Worm (Caenorhabditis elegans) whole organism, L4 larva: Measurements from ENCODE around the gene nas-22.

Experiments
- ceh-20 ChIP-seq: fragments of 200-800 bp; sonication (Bioruptor generic); IDR thresholded peaks from 2 replicates; pipeline ENCODE4 v1.3.6; 2022; ENCODE audit warnings: missing genetic modification reagents, missing genetic modification characterization, missing compliant biosample characterization
- nhr-41 ChIP-seq: fragments of 200-800 bp; sonication (Bioruptor generic); IDR thresholded peaks from 2 replicates; pipeline ENCODE4 v1.3.6; 2022; ENCODE audit warnings: missing genetic modification reagents, missing genetic modification characterization, missing compliant biosample characterization
- nhr-77 ChIP-seq: fragments of 150-350 bp; optimal IDR thresholded peaks from 2 replicates; lab custom pipeline; 2014; ENCODE audit warnings: missing biosample characterization, missing genetic modification characterization
- pha-4 ChIP-seq, 2 experiments: fragments of 150-350 bp in 1 of 2; fragments of 200-800 bp in 1 of 2; sonication (Bioruptor generic) in 1 of 2; IDR thresholded peaks in 1 of 2; optimal IDR thresholded peaks in 1 of 2; 2 replicates each; pipeline versions ENCODE4 v1.3.6 to Lab custom; 2014 to 2022; ENCODE audit warnings: missing genetic modification characterization in 2 of 2, missing genetic modification reagents in 2 of 2, missing biosample characterization in 1 of 2, missing compliant biosample characterization in 1 of 2
- php-3 ChIP-seq: fragments of 200-800 bp; sonication (Bioruptor generic); IDR thresholded peaks from 2 replicates; pipeline ENCODE4 v1.3.6; 2022; ENCODE audit warnings: missing genetic modification reagents, missing genetic modification characterization, missing compliant biosample characterization
- unc-62 ChIP-seq, 3 experiments: fragments of 150-350 bp in 1 of 3; sonication (generic microtip); optimal IDR thresholded peaks in 2 of 3; peaks in 1 of 3; 1 replicate in 1 of 3; 2 replicates in 2 of 3; lab custom pipeline; 2014 to 2017; ENCODE audit warnings: missing biosample characterization in 3 of 3, missing genetic modification characterization in 3 of 3, missing genetic modification reagents in 3 of 3, missing genotype in 1 of 3

ce11 chrV:11497475-11497874, 23.0 kb downstream of the nas-22 start:
- no peak for TF ChIP-seq nhr-41
- no peak for TF ChIP-seq ceh-20
- no peak for TF ChIP-seq php-3 (GFP tag; lab: Robert Waterston, UW)
- no peak for TF ChIP-seq nhr-77 (tag; lab: Kevin White, UChicago)
- no peak for TF ChIP-seq pha-4 (GFP tag; IDR thresholded peaks at IDR 0.05; lab: Robert Waterston, UW)
- no peak for TF ChIP-seq pha-4 (tag; optimal IDR thresholded peaks at IDR 0.05; lab: Kevin White, UChicago)
- TF ChIP-seq unc-62 (GFP tag; optimal IDR thresholded peaks at IDR 0.05 in 1 of 2; lab: Kevin White, UChicago) = peak in 1 of 2 experiments; percentile 92
- TF ChIP-seq unc-62 (tag; optimal IDR thresholded peaks at IDR 0.05; lab: Kevin White, UChicago) = no peak
